Worm (Caenorhabditis elegans): ENCODE results near the gene F35A5.5.

- TF ChIP-seq nfya-1 (tag; optimal IDR thresholded peaks at IDR 0.05; ENCODE audit: borderline replicate concordance, insufficient read depth), result no peak
- no peak for TF ChIP-seq egrh-3 (GFP tag; IDR thresholded peaks at IDR 0.05)
- TF ChIP-seq unc-62 (GFP tag; optimal IDR thresholded peaks at IDR 0.05), result no peak
- no peak for TF ChIP-seq snpc-4 (GFP tag; optimal IDR thresholded peaks at IDR 0.05)
- TF ChIP-seq snpc-4 (tag; optimal IDR thresholded peaks at IDR 0.05), result no peak
- TF ChIP-seq Y67H2A.10 (GFP tag; conservative IDR thresholded peaks at IDR 0.05), result no peak
- TF ChIP-seq ztf-22 (GFP tag; optimal IDR thresholded peaks at IDR 0.05), result no peak
- no peak for TF ChIP-seq Y53G8AR.9 (GFP tag; conservative IDR thresholded peaks at IDR 0.05)
- no peak for TF ChIP-seq K11D2.4 (GFP tag; IDR thresholded peaks at IDR 0.05)
- no peak for TF ChIP-seq snpc-1.3 (tag; optimal IDR thresholded peaks at IDR 0.05; ENCODE audit: insufficient read depth)
- no peak for TF ChIP-seq ztf-18 (tag; optimal IDR thresholded peaks at IDR 0.05)
- no peak for TF ChIP-seq F10E7.11 (tag; optimal IDR thresholded peaks at IDR 0.05)
- TF ChIP-seq hmg-20 (GFP tag; IDR thresholded peaks at IDR 0.05), result no peak
These were observed 7.2 kb upstream of the F35A5.5 start for ce11 chrX:3802743-3803142.

Data from whole organism, young adult.